Worm (Caenorhabditis elegans) whole organism, L1 larva: ENCODE measurements around the gene pygl-1.

Source experiments
- lin-39 ChIP-seq: fragments of 150-350 bp; optimal IDR thresholded peaks from 2 replicates; lab custom pipeline; 2014; ENCODE audit warnings: missing biosample characterization, missing genetic modification reagents, missing genetic modification characterization
- tbx-2 ChIP-seq: sonication (generic microtip); optimal IDR thresholded peaks from 2 replicates; lab custom pipeline; 2016; ENCODE audit warnings: missing genetic modification characterization, missing compliant biosample characterization
- ztf-11 ChIP-seq, 2 experiments: sonication (generic microtip); optimal IDR thresholded peaks; 2 replicates each; lab custom pipeline; 2016 to 2017; ENCODE audit warnings: missing genetic modification characterization in 2 of 2, missing biosample characterization in 1 of 2, missing compliant biosample characterization in 1 of 2

DNA sequence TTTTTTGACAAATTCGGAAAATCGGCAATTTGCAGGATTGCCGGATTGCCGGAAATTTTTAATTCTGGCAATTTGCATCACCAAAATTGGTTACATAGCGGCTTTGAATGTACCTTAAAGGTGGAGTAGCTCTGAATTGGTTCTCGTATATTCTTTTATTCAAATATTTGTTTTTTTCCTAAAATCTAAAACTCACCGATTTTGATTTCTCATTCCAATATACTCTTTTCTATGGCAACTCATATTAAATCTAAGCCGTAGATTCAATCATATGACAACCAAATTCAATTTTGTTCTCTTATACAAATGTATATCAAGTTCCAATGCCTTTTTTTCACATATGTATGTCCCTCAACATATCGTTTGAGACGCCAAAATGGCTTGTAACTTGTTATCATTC, 29.3 kb upstream of the pygl-1 start, which contains the start of gene sri-21:
- TF ChIP-seq lin-39 (tag; lab: Kevin White, UChicago) (no peak), tbx-2 (tag; lab: Kevin White, UChicago) (no peak), ztf-11 (tag; optimal IDR thresholded peaks at IDR 0.05; lab: Kevin White, UChicago) (no peak)
